Fruit fly (Drosophila melanogaster): Measurements from ENCODE around the gene bnk.

Gene bnk

DNA sequence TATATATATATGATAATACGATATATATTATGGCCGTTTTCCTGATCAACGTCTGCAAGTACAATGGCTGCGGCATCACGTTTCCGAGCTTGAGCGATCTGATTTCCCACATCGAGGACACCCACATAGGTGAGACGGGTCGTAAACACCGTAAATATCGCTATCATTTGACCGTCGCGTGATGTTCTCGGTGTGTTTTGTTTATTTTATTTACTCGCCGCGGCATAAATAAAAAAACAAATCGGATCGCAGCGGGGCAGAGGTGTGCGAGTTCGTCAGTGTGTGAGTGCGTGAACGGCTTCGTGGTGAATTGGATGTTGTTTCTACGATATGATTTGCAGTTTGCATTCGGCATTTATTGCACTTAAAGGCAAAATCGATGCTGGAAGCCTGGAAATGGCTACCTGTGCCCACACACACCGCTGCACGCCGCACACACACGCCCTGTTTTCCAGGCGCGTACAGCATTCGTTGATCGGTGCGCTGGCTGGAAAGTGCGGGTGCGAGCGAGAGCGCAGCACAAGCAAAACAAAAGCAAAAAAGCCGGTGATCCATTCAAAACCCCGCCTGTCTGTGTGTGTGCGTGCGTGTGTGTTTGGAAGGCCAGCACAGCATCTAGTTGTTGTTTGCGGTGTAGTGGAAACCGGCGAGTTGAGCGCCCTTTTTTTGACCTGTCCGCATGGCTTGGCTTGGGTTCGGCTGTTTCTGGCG is 28.3 kb downstream of the bnk start (continued):
- no peak for TF ChIP-seq otp (GFP tag; IDR thresholded peaks at IDR 0.05)
- peak; percentile 48 for TF ChIP-seq kni (GFP tag; optimal IDR thresholded peaks at IDR 0.05)
- TF ChIP-seq gce (GFP tag; IDR thresholded peaks at IDR 0.05), result no peak
- no peak for TF ChIP-seq exex (tag; optimal IDR thresholded peaks at IDR 0.05)
- TF ChIP-seq CG11085 (GFP tag; IDR thresholded peaks at IDR 0.05), result no peak
- no peak for TF ChIP-seq CG18262 (tag; optimal IDR thresholded peaks at IDR 0.05)
- no peak for TF ChIP-seq z (GFP tag; IDR thresholded peaks at IDR 0.05)
- no peak for TF ChIP-seq row (GFP tag; IDR thresholded peaks at IDR 0.05)
- no peak for TF ChIP-seq CG12391 (tag; optimal IDR thresholded peaks at IDR 0.05)
- TF ChIP-seq Kr (GFP tag; optimal IDR thresholded peaks at IDR 0.05), result no peak
- TF ChIP-seq dysf (GFP tag; IDR thresholded peaks at IDR 0.05), result no peak
- no peak for TF ChIP-seq MESR4 (GFP tag; optimal IDR thresholded peaks at IDR 0.05)
- no peak for TF ChIP-seq schlank (tag; optimal IDR thresholded peaks at IDR 0.05)
- TF ChIP-seq wek (GFP tag; optimal IDR thresholded peaks at IDR 0.05), result peak; percentile 20
- TF ChIP-seq psq (GFP tag; optimal IDR thresholded peaks at IDR 0.05), result no peak
- no peak for TF ChIP-seq Fer2 (tag; optimal IDR thresholded peaks at IDR 0.05)
- TF ChIP-seq sqz (GFP tag; optimal IDR thresholded peaks at IDR 0.05), result peak; percentile 65
- TF ChIP-seq ftz-f1 (GFP tag; optimal IDR thresholded peaks at IDR 0.05), result peak; percentile 38
- TF ChIP-seq zf30C (GFP tag; optimal IDR thresholded peaks at IDR 0.05), result peak; percentile 83
- TF ChIP-seq CG6854 (GFP tag; optimal IDR thresholded peaks at IDR 0.05), result peak; percentile 7
- TF ChIP-seq lov (optimal IDR thresholded peaks at IDR 0.05), result no peak
- TF ChIP-seq lov (GFP tag; IDR thresholded peaks at IDR 0.05), result no peak
- peak; percentile 1 for TF ChIP-seq gcm (GFP tag; optimal IDR thresholded peaks at IDR 0.05)
- no peak for TF ChIP-seq ro (GFP tag; IDR thresholded peaks at IDR 0.05)
- TF ChIP-seq wdn (GFP tag; IDR thresholded peaks at IDR 0.05), result no peak
- no peak for TF ChIP-seq inv (GFP tag; IDR thresholded peaks at IDR 0.05; ENCODE audit: partially characterized antibody)
- no peak for TF ChIP-seq chn (GFP tag; optimal IDR thresholded peaks at IDR 0.05)
- TF ChIP-seq dan (GFP tag; IDR thresholded peaks at IDR 0.05), result no peak
- TF ChIP-seq Mad (GFP tag; optimal IDR thresholded peaks at IDR 0.05), result no peak
- TF ChIP-seq Sry-δ (GFP tag; optimal IDR thresholded peaks at IDR 0.05), result no peak
- no peak for TF ChIP-seq Atf6 (GFP tag; IDR thresholded peaks at IDR 0.05)
- no peak for TF ChIP-seq zfh1 (GFP tag; IDR thresholded peaks at IDR 0.05)
- no peak for TF ChIP-seq Rfx (GFP tag; IDR thresholded peaks at IDR 0.05)
- TF ChIP-seq fd96Cb (tag; optimal IDR thresholded peaks at IDR 0.05), result no peak
- TF ChIP-seq CG13296 (GFP tag; optimal IDR thresholded peaks at IDR 0.05), result peak; percentile 34
- TF ChIP-seq CG3407 (GFP tag; optimal IDR thresholded peaks at IDR 0.05), result no peak
- no peak for TF ChIP-seq abd-A (tag; optimal IDR thresholded peaks at IDR 0.05)
- TF ChIP-seq h (optimal IDR thresholded peaks at IDR 0.05), result no peak
- peak; percentile 32 for TF ChIP-seq Nf-YB (GFP tag; optimal IDR thresholded peaks at IDR 0.05)
- TF ChIP-seq Dref (GFP tag; IDR thresholded peaks at IDR 0.05), result no peak
- TF ChIP-seq CG8765 (GFP tag; IDR thresholded peaks at IDR 0.05), result no peak
- no peak for TF ChIP-seq Drgx (GFP tag; IDR thresholded peaks at IDR 0.05)
- TF ChIP-seq pnt (GFP tag; optimal IDR thresholded peaks at IDR 0.05), result no peak
- TF ChIP-seq CG2889 (GFP tag; IDR thresholded peaks at IDR 0.05), result no peak
- no peak for TF ChIP-seq CG11696 (GFP tag; IDR thresholded peaks at IDR 0.05)
- TF ChIP-seq CG9817 (tag; optimal IDR thresholded peaks at IDR 0.05), result no peak
- TF ChIP-seq CG2199 (GFP tag; IDR thresholded peaks at IDR 0.05), result no peak
- TF ChIP-seq CG2678 (tag; optimal IDR thresholded peaks at IDR 0.05), result peak; percentile 4
- TF ChIP-seq Spps (tag; optimal IDR thresholded peaks at IDR 0.05), result no peak
- TF ChIP-seq CG10274 (GFP tag; optimal IDR thresholded peaks at IDR 0.05), result no peak
- no peak for TF ChIP-seq CG7372 (GFP tag; IDR thresholded peaks at IDR 0.05)
- TF ChIP-seq CG1792 (GFP tag; optimal IDR thresholded peaks at IDR 0.05), result no peak
